Fruit fly (Drosophila melanogaster): ENCODE results near the gene CG2082.

The CG2082 gene

DNA sequence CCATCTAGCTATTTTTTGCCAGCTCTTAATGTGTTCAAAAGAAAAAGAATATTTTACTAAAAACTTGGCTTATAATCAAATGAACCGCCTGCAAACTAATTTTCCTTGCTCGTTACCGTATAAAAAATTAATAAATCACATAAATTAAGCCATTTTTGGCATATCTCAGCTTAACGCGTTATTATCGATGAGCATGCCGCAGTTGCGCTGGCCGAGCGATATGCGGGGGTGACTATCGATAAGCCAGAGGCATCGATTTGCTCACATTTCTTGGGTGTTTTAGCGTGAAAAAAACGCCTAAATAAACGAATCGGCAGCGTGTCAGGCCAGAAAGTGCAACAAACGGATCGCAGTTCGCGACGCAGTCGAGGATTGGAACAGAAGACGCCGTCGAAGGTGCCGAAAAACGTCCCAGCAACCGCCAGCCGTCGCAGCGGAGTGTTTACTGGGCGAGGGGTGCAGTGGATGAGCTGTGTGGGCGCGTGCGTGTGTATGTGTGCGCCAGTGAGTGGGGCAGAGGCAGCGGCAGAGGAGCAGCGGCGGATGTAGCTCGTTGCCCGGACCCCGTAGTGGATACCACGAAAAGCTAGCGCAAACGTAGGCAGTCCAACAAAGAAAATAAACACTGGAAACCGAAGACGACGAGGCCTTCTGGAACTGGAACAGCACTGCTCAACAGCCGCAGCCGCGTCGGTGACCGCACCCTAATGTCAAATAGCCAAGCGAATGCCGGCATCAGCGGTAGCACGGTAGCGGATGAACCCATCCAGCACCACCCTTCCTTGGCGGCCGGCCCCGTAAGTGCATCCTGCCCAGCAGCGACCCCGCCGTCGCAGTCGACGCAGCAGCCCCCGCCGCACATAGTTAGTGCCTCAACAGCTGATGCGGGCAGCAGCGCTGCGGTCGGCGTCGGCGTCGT is 38.3 kb downstream of the CG2082 start, which contains the start of the genes Sym and Madm (continued):
- no peak for TF ChIP-seq CG4360 (GFP tag; IDR thresholded peaks at IDR 0.05)
- no peak for TF ChIP-seq ken (GFP tag; IDR thresholded peaks at IDR 0.05)
- peak; percentile 22 for TF ChIP-seq CG10654 (GFP tag; optimal IDR thresholded peaks at IDR 0.05)
- peak; percentile 70; the same call in 1 of the 3 replicates for TF ChIP-seq zen2 (GFP tag; IDR thresholded peaks at IDR 0.05; ENCODE audit: partially characterized antibody)
- TF ChIP-seq btn (GFP tag; optimal IDR thresholded peaks at IDR 0.05), result no peak
- peak; percentile 24; the same call in 1 of the 2 replicates for TF ChIP-seq lmd (GFP tag; IDR thresholded peaks at IDR 0.05)
- TF ChIP-seq MESR4 (GFP tag; optimal IDR thresholded peaks at IDR 0.05), result peak; percentile 96
- TF ChIP-seq hkb (optimal IDR thresholded peaks at IDR 0.05), result no peak
- no peak for TF ChIP-seq hkb (GFP tag; IDR thresholded peaks at IDR 0.05)
- TF ChIP-seq hb (GFP tag; IDR thresholded peaks at IDR 0.05; ENCODE audit: partially characterized antibody), result peak; percentile 88
- TF ChIP-seq bbx (GFP tag; IDR thresholded peaks at IDR 0.05; ENCODE audit: partially characterized antibody), result peak; percentile 38; the same call in 1 of the 2 replicates
- no peak for TF ChIP-seq nau (GFP tag; optimal IDR thresholded peaks at IDR 0.05)
- no peak for TF ChIP-seq Nf-YA (GFP tag; IDR thresholded peaks at IDR 0.05)
- peak; percentile 54 for TF ChIP-seq CHES-1-like (GFP tag; optimal IDR thresholded peaks at IDR 0.05)
- TF ChIP-seq ase (GFP tag; IDR thresholded peaks at IDR 0.05), result no peak
- peak; percentile 95 for TF ChIP-seq CG4617 (GFP tag; optimal IDR thresholded peaks at IDR 0.05; ENCODE audit: borderline replicate concordance)
- TF ChIP-seq CG2120 (GFP tag; optimal IDR thresholded peaks at IDR 0.05), result peak; percentile 77
- TF ChIP-seq CG13424 (tag; optimal IDR thresholded peaks at IDR 0.05), result peak; percentile 14
- peak; percentile 80 for TF ChIP-seq phol (tag; optimal IDR thresholded peaks at IDR 0.05)
- peak; percentile 72 for TF ChIP-seq lilli (GFP tag; optimal IDR thresholded peaks at IDR 0.05)
- TF ChIP-seq CG43689 (GFP tag; IDR thresholded peaks at IDR 0.05), result no peak
- TF ChIP-seq CG5953 (GFP tag; IDR thresholded peaks at IDR 0.05), result no peak
- TF ChIP-seq ac (GFP tag; optimal IDR thresholded peaks at IDR 0.05), result no peak
- TF ChIP-seq Dll (GFP tag; IDR thresholded peaks at IDR 0.05; ENCODE audit: partially characterized antibody), result peak; percentile 88
- TF ChIP-seq gt (GFP tag; IDR thresholded peaks at IDR 0.05), result no peak
- peak; percentile 17 for TF ChIP-seq ERR (GFP tag; optimal IDR thresholded peaks at IDR 0.05)
- TF ChIP-seq tll (GFP tag; optimal IDR thresholded peaks at IDR 0.05), result peak in 1 of 2 experiments; percentile 39
- TF ChIP-seq pnt (GFP tag; optimal IDR thresholded peaks at IDR 0.05), result no peak
- TF ChIP-seq sens-2 (GFP tag; IDR thresholded peaks at IDR 0.05), result no peak
- no peak for TF ChIP-seq Tbp (GFP tag; optimal IDR thresholded peaks at IDR 0.05)
- peak; percentile 29 for TF ChIP-seq Camta (GFP tag; optimal IDR thresholded peaks at IDR 0.05)
- TF ChIP-seq Asciz (GFP tag; optimal IDR thresholded peaks at IDR 0.05), result no peak
- TF ChIP-seq Dref (GFP tag; IDR thresholded peaks at IDR 0.05), result peak; percentile 81
- TF ChIP-seq NFAT (GFP tag; IDR thresholded peaks at IDR 0.05), result no peak
- TF ChIP-seq CG4707 (GFP tag; optimal IDR thresholded peaks at IDR 0.05), result no peak
- no peak for TF ChIP-seq CG7357 (GFP tag; IDR thresholded peaks at IDR 0.05)
- no peak for TF ChIP-seq CG8765 (GFP tag; IDR thresholded peaks at IDR 0.05)
- TF ChIP-seq CTCF (GFP tag; optimal IDR thresholded peaks at IDR 0.05), result no peak
- TF ChIP-seq CG17829 (tag; optimal IDR thresholded peaks at IDR 0.05), result peak; percentile 31
- TF ChIP-seq CG2875 (GFP tag; optimal IDR thresholded peaks at IDR 0.05), result no peak
- TF ChIP-seq wor (GFP tag; IDR thresholded peaks at IDR 0.05), result no peak
- TF ChIP-seq Adf1 (GFP tag; IDR thresholded peaks at IDR 0.05), result peak; percentile 96
- no peak for TF ChIP-seq CG34376 (GFP tag; optimal IDR thresholded peaks at IDR 0.05)
- no peak for TF ChIP-seq CG11723 (GFP tag; optimal IDR thresholded peaks at IDR 0.05)
- TF ChIP-seq hbn (GFP tag; IDR thresholded peaks at IDR 0.05; ENCODE audit: partially characterized antibody), result peak; percentile 69
- TF ChIP-seq CG10462 (GFP tag; optimal IDR thresholded peaks at IDR 0.05), result no peak
- TF ChIP-seq zen (tag; optimal IDR thresholded peaks at IDR 0.05), result peak; percentile 50
- no peak for TF ChIP-seq CG11247 (GFP tag; IDR thresholded peaks at IDR 0.05)
- no peak for TF ChIP-seq pros (GFP tag; optimal IDR thresholded peaks at IDR 0.05)
- peak; percentile 7 for TF ChIP-seq Six4 (GFP tag; optimal IDR thresholded peaks at IDR 0.05)

Measured in whole organism, embryonic.